Worm (Caenorhabditis elegans): ENCODE data around the gene ZK930.2.

The ZK930.2 gene

DNA sequence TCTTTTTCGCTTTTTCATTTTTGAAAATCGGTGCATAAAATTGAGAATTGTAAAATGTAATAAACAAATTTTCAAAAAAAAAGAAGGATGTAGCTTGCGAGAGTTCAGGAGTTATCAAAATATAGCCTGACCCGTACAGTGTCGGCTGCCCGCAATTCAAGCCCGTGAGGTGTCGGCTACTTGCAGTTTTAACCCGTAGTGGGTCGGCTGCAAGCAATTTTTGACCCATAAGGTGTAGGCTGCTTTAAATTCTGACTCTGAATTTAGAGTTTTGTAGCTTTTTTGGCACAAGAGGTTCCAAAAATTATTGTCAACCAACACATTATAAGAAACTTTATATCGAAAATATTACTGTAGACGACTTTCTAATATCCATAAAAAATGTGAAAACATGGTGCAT lies 47.3 kb downstream of the ZK930.2 start (continued):
- TF ChIP-seq tra-1 (GFP tag; IDR thresholded peaks at IDR 0.05) (no peak), T20F7.1 (GFP tag; optimal IDR thresholded peaks at IDR 0.05) (no peak), zfp-3 (GFP tag; conservative IDR thresholded peaks at IDR 0.05) (no peak), ceh-62 (tag; optimal IDR thresholded peaks at IDR 0.05) (no peak), lin-1 (GFP tag; IDR thresholded peaks at IDR 0.05) (no peak), zip-2 (tag; optimal IDR thresholded peaks at IDR 0.05) (no peak), dpl-1 (GFP tag; optimal IDR thresholded peaks at IDR 0.05) (no peak), mes-2 (tag; optimal IDR thresholded peaks at IDR 0.05; ENCODE audit: poor library complexity, severe bottlenecking) (no peak), nhr-41 (GFP tag; IDR thresholded peaks at IDR 0.05) (no peak), hmg-1.1 (GFP tag; IDR thresholded peaks at IDR 0.05) (no peak), nhr-10 (tag; optimal IDR thresholded peaks at IDR 0.05) (no peak), skn-1 (tag; optimal IDR thresholded peaks at IDR 0.05) (no peak), spr-3 (GFP tag; optimal IDR thresholded peaks at IDR 0.05) (no peak), lim-7 (GFP tag; IDR thresholded peaks at IDR 0.05) (0 out of 2 replicates have a peak, but pooled peaks have one; percentile 21), lin-15B (tag; optimal IDR thresholded peaks at IDR 0.05) (no peak), mdl-1 (tag; optimal IDR thresholded peaks at IDR 0.05) (no peak), lin-38 (GFP tag; IDR thresholded peaks at IDR 0.05) (no peak), nhr-6 (tag; optimal IDR thresholded peaks at IDR 0.05) (no peak), F10B5.3 (tag; optimal IDR thresholded peaks at IDR 0.05) (no peak), ctbp-1 (GFP tag; IDR thresholded peaks at IDR 0.05) (no peak), egl-43 (GFP tag; IDR thresholded peaks at IDR 0.05) (no peak), sdz-12 (GFP tag; optimal IDR thresholded peaks at IDR 0.05) (no peak), php-3 (GFP tag; IDR thresholded peaks at IDR 0.05) (no peak), dmd-8 (GFP tag; IDR thresholded peaks at IDR 0.05) (no peak), nhr-102 (tag; optimal IDR thresholded peaks at IDR 0.05) (no peak), ZK337.2 (GFP tag; IDR thresholded peaks at IDR 0.05) (no peak), fkh-10 (GFP tag; optimal IDR thresholded peaks at IDR 0.05) (no peak), tag-97 (GFP tag; IDR thresholded peaks at IDR 0.05) (no peak), spr-1 (tag; optimal IDR thresholded peaks at IDR 0.05) (no peak), daf-19 (GFP tag; conservative IDR thresholded peaks at IDR 0.05) (no peak), cey-2 (tag; optimal IDR thresholded peaks at IDR 0.05; ENCODE audit: borderline replicate concordance, insufficient read depth) (no peak), nhr-48 (tag; optimal IDR thresholded peaks at IDR 0.05) (no peak), unc-130 (GFP tag; optimal IDR thresholded peaks at IDR 0.05) (no peak), snpc-4 (tag; optimal IDR thresholded peaks at IDR 0.05) (peak; percentile 41), egl-27 (tag; optimal IDR thresholded peaks at IDR 0.05) (no peak), unc-62 (GFP tag; optimal IDR thresholded peaks at IDR 0.05 in 1 of 2) (no peak), unc-62 (tag; optimal IDR thresholded peaks at IDR 0.05) (no peak), daf-12 (tag; optimal IDR thresholded peaks at IDR 0.05) (no peak), gei-8 (GFP tag; optimal IDR thresholded peaks at IDR 0.05) (peak; percentile 13), duxl-1 (tag; optimal IDR thresholded peaks at IDR 0.05; ENCODE audit: poor library complexity) (peak; percentile 7), ZK546.5 (tag; optimal IDR thresholded peaks at IDR 0.05) (no peak), ces-1 (GFP tag; optimal IDR thresholded peaks at IDR 0.05) (no peak), T26A8.4 (GFP tag; IDR thresholded peaks at IDR 0.05) (no peak), pqm-1 (tag; optimal IDR thresholded peaks at IDR 0.05) (no peak), mdt-29 (GFP tag; IDR thresholded peaks at IDR 0.05) (no peak), attf-4 (tag; optimal IDR thresholded peaks at IDR 0.05) (no peak), dmd-9 (GFP tag; IDR thresholded peaks at IDR 0.05) (no peak), snpc-1.2 (GFP tag; IDR thresholded peaks at IDR 0.05) (0 out of 2 replicates have a peak, but pooled peaks have one; percentile 45), F26F4.8 (GFP tag; conservative IDR thresholded peaks at IDR 0.05) (no peak), madf-9 (GFP tag; conservative IDR thresholded peaks at IDR 0.05) (no peak), F44E2.7 (GFP tag; IDR thresholded peaks at IDR 0.05) (no peak), nhr-76 (tag; optimal IDR thresholded peaks at IDR 0.05) (no peak), zag-1 (tag; optimal IDR thresholded peaks at IDR 0.05) (no peak)

Data from whole organism, L4 larva.